Worm (Caenorhabditis elegans) whole organism, late embryonic: Measurements from ENCODE around the gene frpr-18.

Experiments
- Y22D7AL.16 ChIP-seq: sonication (generic microtip); optimal IDR thresholded peaks from 2 replicates; lab custom pipeline; 2016; ENCODE audit warnings: missing genetic modification characterization, missing compliant biosample characterization
- ama-1 ChIP-seq: fragments of 150-350 bp; optimal IDR thresholded peaks from 2 replicates; lab custom pipeline; 2014
- ceh-9 ChIP-seq: sonication (generic microtip); optimal IDR thresholded peaks from 2 replicates; lab custom pipeline; 2016; ENCODE audit warnings: mild to moderate bottlenecking, missing genetic modification characterization, inconsistent platforms, missing compliant biosample characterization
- ets-4 ChIP-seq: sonication (generic microtip); optimal IDR thresholded peaks from 2 replicates; lab custom pipeline; 2016; ENCODE audit warnings: missing genetic modification characterization, missing compliant biosample characterization
- lin-11 ChIP-seq: fragments of 200-800 bp; sonication (Bioruptor generic); optimal IDR thresholded peaks from 2 replicates; lab custom pipeline; 2018; ENCODE audit warnings: mild to moderate bottlenecking, missing genetic modification characterization, missing compliant biosample characterization
- nfya-1 ChIP-seq: sonication (generic microtip); optimal IDR thresholded peaks from 2 replicates; lab custom pipeline; 2017; ENCODE audit warnings: missing genetic modification characterization, mild to moderate bottlenecking, missing compliant biosample characterization, antibody characterized with exemption, moderate library complexity
- nhr-11 ChIP-seq: fragments of 150-350 bp; optimal IDR thresholded peaks from 2 replicates; lab custom pipeline; 2014; ENCODE audit warnings: missing biosample characterization, missing genetic modification characterization
- pha-4 ChIP-seq: fragments of 150-350 bp; optimal IDR thresholded peaks from 2 replicates; lab custom pipeline; 2018; ENCODE audit warnings: missing biosample characterization, missing genetic modification reagents, missing genetic modification characterization
- pqm-1 ChIP-seq: sonication (generic microtip); optimal IDR thresholded peaks from 2 replicates; lab custom pipeline; 2016; ENCODE audit warnings: missing genetic modification characterization, missing compliant biosample characterization
- pros-1 ChIP-seq: fragments of 150-350 bp; optimal IDR thresholded peaks from 2 replicates; lab custom pipeline; 2014; ENCODE audit warnings: missing biosample characterization, missing genetic modification reagents, missing genetic modification characterization
- sox-4 ChIP-seq: sonication (generic microtip); optimal IDR thresholded peaks from 2 replicates; lab custom pipeline; 2017; ENCODE audit warnings: mild to moderate bottlenecking, missing genetic modification characterization, inconsistent platforms, missing compliant biosample characterization

DNA sequence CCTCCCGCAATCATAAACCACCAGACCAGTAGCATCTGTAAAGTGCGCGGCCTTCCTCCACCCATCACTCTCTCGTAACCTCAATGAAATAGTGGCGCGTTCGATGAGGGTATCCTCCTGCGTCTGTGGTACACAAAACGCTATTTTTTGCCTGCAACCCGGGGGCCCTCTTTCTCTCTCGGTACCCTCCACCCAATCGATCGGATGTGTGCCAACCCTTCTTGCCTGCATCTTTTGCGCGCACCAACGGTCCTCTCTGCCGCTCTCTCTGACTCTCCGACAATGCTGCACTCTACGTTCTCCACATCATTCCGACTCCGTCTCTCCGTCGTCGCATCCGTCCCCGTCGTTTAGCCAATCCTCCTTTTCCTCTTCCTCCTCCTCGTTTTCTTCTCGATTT lies 9.4 kb downstream of the frpr-18 start:
- TF ChIP-seq nhr-11 (tag; lab: Kevin White, UChicago) = no peak
- no peak for TF ChIP-seq ama-1
- peak; percentile 89 for TF ChIP-seq nfya-1 (tag; lab: Kevin White, UChicago)
- peak; percentile 20 for TF ChIP-seq pqm-1
- TF ChIP-seq pha-4 (tag; lab: Kevin White, UChicago) = no peak
- no peak for TF ChIP-seq Y22D7AL.16 (tag; lab: Kevin White, UChicago)
- TF ChIP-seq pros-1 (tag; lab: Kevin White, UChicago) = peak; percentile 98
- peak; percentile 8 for TF ChIP-seq sox-4 (tag; lab: Kevin White, UChicago)
- no peak for TF ChIP-seq ceh-9 (tag; lab: Kevin White, UChicago)
- peak; percentile 3 for TF ChIP-seq ets-4 (tag; lab: Kevin White, UChicago)
- TF ChIP-seq lin-11 (tag; lab: Kevin White, UChicago) = no peak
